Worm (Caenorhabditis elegans): ENCODE results near the gene sto-2.

The sto-2 gene

DNA sequence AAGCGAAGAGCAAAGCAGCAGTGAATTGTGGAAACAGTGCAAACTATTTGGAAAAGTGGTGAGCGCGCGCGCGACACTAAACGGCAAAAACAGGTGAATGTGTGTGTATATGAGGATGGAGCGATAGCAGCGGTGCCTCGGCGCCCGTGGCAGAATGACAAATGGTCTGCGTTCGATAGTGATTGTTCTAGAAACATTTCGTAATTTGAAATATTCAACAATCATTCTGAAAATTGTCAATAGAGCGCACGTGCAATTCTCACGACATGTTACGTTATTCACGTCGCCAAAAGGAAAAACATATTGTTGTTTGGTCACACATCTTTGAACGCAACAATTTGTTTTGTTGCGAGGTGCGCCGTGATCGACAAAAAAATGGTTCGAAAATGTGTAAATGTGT is 32.1 kb upstream of the sto-2 start (continued):
- TF ChIP-seq dpl-1 (GFP tag; optimal IDR thresholded peaks at IDR 0.05): no peak
- no peak for TF ChIP-seq ztf-11 (tag; optimal IDR thresholded peaks at IDR 0.05)
- TF ChIP-seq swsn-7 (tag; optimal IDR thresholded peaks at IDR 0.05): no peak
- peak in 1 of 2 experiments; percentile 5 for TF ChIP-seq lin-35 (GFP tag; optimal IDR thresholded peaks at IDR 0.05)
- no peak for TF ChIP-seq zip-4 (GFP tag; optimal IDR thresholded peaks at IDR 0.05)
- TF ChIP-seq mep-1 (tag; optimal IDR thresholded peaks at IDR 0.05): no peak
- no peak for TF ChIP-seq nhr-85 (tag)
- TF ChIP-seq hlh-17 (GFP tag; optimal IDR thresholded peaks at IDR 0.05; ENCODE audit: borderline replicate concordance): no peak
- peak; percentile 17 for TF ChIP-seq snu-23 (GFP tag; optimal IDR thresholded peaks at IDR 0.05)
- TF ChIP-seq sup-37 (GFP tag; optimal IDR thresholded peaks at IDR 0.05): no peak
- TF ChIP-seq dsc-1 (tag; optimal IDR thresholded peaks at IDR 0.05): no peak

- TF ChIP-seq mef-2 (tag; optimal IDR thresholded peaks at IDR 0.05) (no peak), ceh-82 (tag; optimal IDR thresholded peaks at IDR 0.05) (peak in 1 of 3 experiments; percentile 54), sox-4 (tag; optimal IDR thresholded peaks at IDR 0.05) (no peak), lin-14 (GFP tag; optimal IDR thresholded peaks at IDR 0.05) (peak; percentile 83), vab-15 (tag; optimal IDR thresholded peaks at IDR 0.05) (no peak), nhr-71 (tag; optimal IDR thresholded peaks at IDR 0.05) (peak; percentile 17), unc-98 (GFP tag; IDR thresholded peaks at IDR 0.05) (no peak), swsn-7 (tag; optimal IDR thresholded peaks at IDR 0.05) (peak; percentile 29), dsc-1 (tag; optimal IDR thresholded peaks at IDR 0.05) (peak; percentile 26), nhr-47 (tag; optimal IDR thresholded peaks at IDR 0.05) (peak; percentile 23), snu-23 (GFP tag; optimal IDR thresholded peaks at IDR 0.05) (peak; percentile 14), unc-86 (tag; optimal IDR thresholded peaks at IDR 0.05) (peak; percentile 13), hlh-4 (tag; optimal IDR thresholded peaks at IDR 0.05) (no peak), ceh-8 (GFP tag; optimal IDR thresholded peaks at IDR 0.05) (peak; percentile 14), ceh-88 (GFP tag; IDR thresholded peaks at IDR 0.05) (no peak), nhr-85 (tag) (peak; percentile 70), mdl-1 (tag; optimal IDR thresholded peaks at IDR 0.05) (peak in 1 of 2 experiments; percentile 11), nhr-90 (tag; optimal IDR thresholded peaks at IDR 0.05; ENCODE audit: poor library complexity) (peak; percentile 15), egl-13 (tag; optimal IDR thresholded peaks at IDR 0.05) (peak; percentile 15), ztf-11 (tag; optimal IDR thresholded peaks at IDR 0.05) (peak in 1 of 2 experiments; percentile 44), skn-1 (tag; optimal IDR thresholded peaks at IDR 0.05) (peak; percentile 42), rnt-1 (tag; optimal IDR thresholded peaks at IDR 0.05) (peak; percentile 50), blmp-1 (tag; optimal IDR thresholded peaks at IDR 0.05) (peak; percentile 65), nhr-20 (tag; optimal IDR thresholded peaks at IDR 0.05) (peak; percentile 43), lin-35 (GFP tag; optimal IDR thresholded peaks at IDR 0.05) (peak in 1 of 2 experiments; percentile 4), tbx-2 (tag; optimal IDR thresholded peaks at IDR 0.05) (no peak)
Measured at ce11 chrX:5354022-5354876, 31.1 kb upstream of the sto-2 start, which contains the start of gene pfn-2. TSS of gene pfn-2 (minus strand) at chrX:5354072.

ce11 chrX:5348529-5349148 is 25.5 kb upstream of the sto-2 start, which contains the start of gene syx-3:
TSS of gene syx-3 (plus strand) at chrX:5349098.
- TF ChIP-seq mep-1 (tag; optimal IDR thresholded peaks at IDR 0.05) (no peak), hlh-17 (GFP tag; optimal IDR thresholded peaks at IDR 0.05; ENCODE audit: borderline replicate concordance) (no peak), lin-15B (tag; optimal IDR thresholded peaks at IDR 0.05) (no peak), nhr-85 (tag) (no peak), nhr-237 (tag; optimal IDR thresholded peaks at IDR 0.05) (no peak), xbp-1 (tag; optimal IDR thresholded peaks at IDR 0.05) (no peak), ceh-88 (GFP tag; IDR thresholded peaks at IDR 0.05) (no peak), skn-1 (tag; optimal IDR thresholded peaks at IDR 0.05) (no peak), unc-98 (GFP tag; IDR thresholded peaks at IDR 0.05) (no peak), Y116A8C.19 (tag; optimal IDR thresholded peaks at IDR 0.05; ENCODE audit: borderline replicate concordance) (no peak), jun-1 (tag; optimal IDR thresholded peaks at IDR 0.05) (no peak), ceh-82 (tag; optimal IDR thresholded peaks at IDR 0.05) (no peak), nhr-11 (tag; optimal IDR thresholded peaks at IDR 0.05) (no peak), ceh-63 (GFP tag; optimal IDR thresholded peaks at IDR 0.05) (no peak), dsc-1 (tag; optimal IDR thresholded peaks at IDR 0.05) (peak; percentile 93), grh-1 (GFP tag; IDR thresholded peaks at IDR 0.05) (no peak), alr-1 (tag; optimal IDR thresholded peaks at IDR 0.05; ENCODE audit: borderline replicate concordance) (no peak), nhr-71 (tag; optimal IDR thresholded peaks at IDR 0.05) (peak; percentile 27), nhr-20 (tag; optimal IDR thresholded peaks at IDR 0.05) (peak; percentile 4), dpl-1 (GFP tag; optimal IDR thresholded peaks at IDR 0.05) (no peak), nhr-76 (tag; optimal IDR thresholded peaks at IDR 0.05) (no peak), fkh-10 (GFP tag; optimal IDR thresholded peaks at IDR 0.05) (no peak), fkh-4 (tag; optimal IDR thresholded peaks at IDR 0.05; ENCODE audit: borderline replicate concordance) (peak; percentile 43), sup-37 (GFP tag; optimal IDR thresholded peaks at IDR 0.05) (no peak), irx-1 (tag; optimal IDR thresholded peaks at IDR 0.05) (no peak)

All from whole organism, L1 larva.